Fruit fly (Drosophila melanogaster): ENCODE measurements around the gene Cftr.
A peak's percentile ranks its signal among the peaks of the same experiment; 100 is the strongest.

Cftr gene

dm6 chr3R:24557020-24557465 lies 13.3 kb upstream of the Cftr start (continued):
- TF ChIP-seq Dad (GFP tag; optimal IDR thresholded peaks at IDR 0.05), result peak; percentile 61
- TF ChIP-seq NFAT (GFP tag; IDR thresholded peaks at IDR 0.05), result peak; percentile 94
- TF ChIP-seq peb (GFP tag; IDR thresholded peaks at IDR 0.05), result no peak
- TF ChIP-seq CG13894 (tag; optimal IDR thresholded peaks at IDR 0.05), result peak; percentile 88
- no peak for TF ChIP-seq pzg (GFP tag; optimal IDR thresholded peaks at IDR 0.05)
- TF ChIP-seq Oaz (GFP tag; IDR thresholded peaks at IDR 0.05), result no peak
- TF ChIP-seq CG7963 (GFP tag; IDR thresholded peaks at IDR 0.05; ENCODE audit: partially characterized antibody), result peak; percentile 87
- no peak for TF ChIP-seq grn (GFP tag; optimal IDR thresholded peaks at IDR 0.05)
- TF ChIP-seq CG8944 (GFP tag; optimal IDR thresholded peaks at IDR 0.05), result peak; percentile 40
- TF ChIP-seq CG14441 (GFP tag; IDR thresholded peaks at IDR 0.05), result peak; percentile 63
- TF ChIP-seq CG6765 (GFP tag; optimal IDR thresholded peaks at IDR 0.05), result no peak
- peak; percentile 4 for TF ChIP-seq CG12236 (GFP tag; optimal IDR thresholded peaks at IDR 0.05)
- TF ChIP-seq CG2120 (GFP tag; optimal IDR thresholded peaks at IDR 0.05), result peak; percentile 76
- TF ChIP-seq ab (GFP tag; optimal IDR thresholded peaks at IDR 0.05), result peak; percentile 24
- TF ChIP-seq CG31441 (GFP tag; IDR thresholded peaks at IDR 0.05), result no peak; the same call in 1 of the 2 replicates
- peak; percentile 78 to 79 for TF ChIP-seq dpn (GFP tag; optimal IDR thresholded peaks at IDR 0.05)
- TF ChIP-seq CG17385 (GFP tag; optimal IDR thresholded peaks at IDR 0.05), result peak; percentile 22
- peak; percentile 12 for TF ChIP-seq gfzf (GFP tag; optimal IDR thresholded peaks at IDR 0.05)
- peak; percentile 21; the same call in 1 of the 3 replicates for TF ChIP-seq CG7357 (GFP tag; IDR thresholded peaks at IDR 0.05)
- TF ChIP-seq CG12391 (tag; optimal IDR thresholded peaks at IDR 0.05), result peak; percentile 44
- peak; percentile 18 for TF ChIP-seq kay (GFP tag; optimal IDR thresholded peaks at IDR 0.05)
- TF ChIP-seq Bdp1 (GFP tag; optimal IDR thresholded peaks at IDR 0.05), result peak; percentile 100
- peak in 1 of 2 experiments; percentile 58 for TF ChIP-seq insv (GFP tag; optimal IDR thresholded peaks at IDR 0.05)
- no peak for TF ChIP-seq disco-r (GFP tag; optimal IDR thresholded peaks at IDR 0.05)
- TF ChIP-seq HLH3B (GFP tag; IDR thresholded peaks at IDR 0.05), result peak; percentile 70
- peak; percentile 64 for TF ChIP-seq Hr3 (GFP tag; optimal IDR thresholded peaks at IDR 0.05)
- no peak for TF ChIP-seq al (GFP tag; IDR thresholded peaks at IDR 0.05)
- peak; percentile 60 for TF ChIP-seq CG30403 (GFP tag; optimal IDR thresholded peaks at IDR 0.05)
- TF ChIP-seq slbo (GFP tag; IDR thresholded peaks at IDR 0.05), result peak; percentile 88
- peak; percentile 24 for TF ChIP-seq maf-S (GFP tag; optimal IDR thresholded peaks at IDR 0.05)
- TF ChIP-seq tgo (GFP tag; IDR thresholded peaks at IDR 0.05), result peak; percentile 72; the same call in 2 of the 3 replicates
- TF ChIP-seq CG4282 (GFP tag; optimal IDR thresholded peaks at IDR 0.05), result peak; percentile 52
- TF ChIP-seq CG2678 (tag; optimal IDR thresholded peaks at IDR 0.05), result peak; percentile 50
- peak; percentile 9 for TF ChIP-seq pfk (GFP tag; optimal IDR thresholded peaks at IDR 0.05)
- peak; percentile 97 for TF ChIP-seq Dip2 (GFP tag; IDR thresholded peaks at IDR 0.05)
- peak; percentile 73; the same call in 3 of the 4 replicates for TF ChIP-seq Gug (GFP tag; IDR thresholded peaks at IDR 0.05)
- peak; percentile 61 for TF ChIP-seq Aef1 (GFP tag; IDR thresholded peaks at IDR 0.05)
- TF ChIP-seq B-H1 (GFP tag; IDR thresholded peaks at IDR 0.05), result no peak; the same call in 2 of the 3 replicates
- peak; percentile 26 for TF ChIP-seq HmgD (GFP tag; optimal IDR thresholded peaks at IDR 0.05)
- peak; percentile 70 for TF ChIP-seq CG17829 (tag; optimal IDR thresholded peaks at IDR 0.05)
- TF ChIP-seq CG6272 (GFP tag; IDR thresholded peaks at IDR 0.05), result no peak; the same call in 1 of the 2 replicates
- peak; percentile 86 for TF ChIP-seq Xbp1 (GFP tag; optimal IDR thresholded peaks at IDR 0.05)
- no peak for TF ChIP-seq CG14667 (GFP tag; IDR thresholded peaks at IDR 0.05)
- peak; percentile 74 for TF ChIP-seq CG11085 (GFP tag; IDR thresholded peaks at IDR 0.05)
- TF ChIP-seq her (GFP tag; optimal IDR thresholded peaks at IDR 0.05), result peak; percentile 18
- no peak for TF ChIP-seq D19B (GFP tag; optimal IDR thresholded peaks at IDR 0.05)
- TF ChIP-seq CG13296 (GFP tag; optimal IDR thresholded peaks at IDR 0.05), result peak; percentile 4
- TF ChIP-seq nerfin-2 (GFP tag; IDR thresholded peaks at IDR 0.05; ENCODE audit: partially characterized antibody), result peak; percentile 88
- no peak for TF ChIP-seq ro (GFP tag; IDR thresholded peaks at IDR 0.05)
- no peak for TF ChIP-seq CG12071 (GFP tag; optimal IDR thresholded peaks at IDR 0.05)
- no peak for TF ChIP-seq CG11560 (tag; IDR thresholded peaks at IDR 0.05)
- TF ChIP-seq CG6813 (GFP tag; optimal IDR thresholded peaks at IDR 0.05), result no peak
